Worm (Caenorhabditis elegans) whole organism, L1 larva: ENCODE data around the gene C24D10.5.

Source experiments
- C04F5.9 ChIP-seq: sonication (generic microtip); optimal IDR thresholded peaks from 2 replicates; lab custom pipeline; 2016; ENCODE audit warnings: missing genetic modification characterization, missing compliant biosample characterization
- C16A3.4 ChIP-seq: fragments of 150-350 bp; optimal IDR thresholded peaks from 2 replicates; lab custom pipeline; 2014; ENCODE audit warnings: missing biosample characterization, missing genetic modification characterization
- C34B4.2 ChIP-seq: sonication (generic microtip); optimal IDR thresholded peaks from 2 replicates; lab custom pipeline; 2017; ENCODE audit warnings: mild to moderate bottlenecking, missing genetic modification characterization, missing compliant biosample characterization
- F16B12.6 ChIP-seq: fragments of 150-350 bp; optimal IDR thresholded peaks from 2 replicates; lab custom pipeline; 2014; ENCODE audit warnings: missing biosample characterization, missing genetic modification characterization
- alr-1 ChIP-seq: fragments of 200-800 bp; sonication (Bioruptor generic); optimal IDR thresholded peaks from 2 replicates; lab custom pipeline; 2018; ENCODE audit warnings: borderline replicate concordance, mild to moderate bottlenecking, missing genetic modification characterization, missing compliant biosample characterization
- aly-2 ChIP-seq: fragments of 150-350 bp; optimal IDR thresholded peaks from 2 replicates; lab custom pipeline; 2014; ENCODE audit warnings: missing biosample characterization, missing genetic modification characterization
- ama-1 ChIP-seq: fragments of 150-350 bp; optimal IDR thresholded peaks from 2 replicates; lab custom pipeline; 2014
- ceh-82 ChIP-seq, 3 experiments: fragments of 150-350 bp in 1 of 3; sonication (generic microtip) in 2 of 3; optimal IDR thresholded peaks; 2 replicates each; lab custom pipeline; 2014 to 2017; ENCODE audit warnings: missing biosample characterization in 3 of 3, missing genetic modification characterization in 3 of 3
- ceh-90 ChIP-seq: sonication (generic microtip); optimal IDR thresholded peaks from 2 replicates; lab custom pipeline; 2016; ENCODE audit warnings: missing genetic modification characterization, missing compliant biosample characterization
- ces-1 ChIP-seq: fragments of 150-350 bp; optimal IDR thresholded peaks from 2 replicates; lab custom pipeline; 2014; ENCODE audit warnings: missing biosample characterization, missing genetic modification reagents, missing genetic modification characterization
- dpl-1 ChIP-seq, 3 experiments: fragments of 150-350 bp in 2 of 3; sonication (generic microtip) in 1 of 3; optimal IDR thresholded peaks; 2 replicates each; lab custom pipeline; 2014 to 2017; ENCODE audit warnings: missing biosample characterization in 3 of 3, missing genetic modification characterization in 3 of 3, missing genetic modification reagents in 3 of 3
- efl-1 ChIP-seq, 4 experiments: fragments of 150-350 bp; optimal IDR thresholded peaks in 3 of 4; peaks in 1 of 4; 1 replicate in 1 of 4; 2 replicates in 3 of 4; lab custom pipeline; 2014; ENCODE audit warnings: missing biosample characterization in 2 of 4, missing genetic modification characterization in 2 of 4, missing genetic modification reagents in 2 of 4
- egl-13 ChIP-seq: sonication (generic microtip); optimal IDR thresholded peaks from 2 replicates; lab custom pipeline; 2016; ENCODE audit warnings: missing genotype, missing genetic modification reagents, missing genetic modification characterization, missing compliant biosample characterization
- elt-2 ChIP-seq: sonication (generic microtip); optimal IDR thresholded peaks from 2 replicates; lab custom pipeline; 2016; ENCODE audit warnings: missing genetic modification characterization, mild to moderate bottlenecking, inconsistent platforms, missing compliant biosample characterization, missing genetic modification reagents
- elt-3 ChIP-seq, 6 experiments: fragments of 150-350 bp in 1 of 6; sonication (generic microtip); optimal IDR thresholded peaks; 2 replicates each; lab custom pipeline; 2017 to 2018; ENCODE audit warnings: missing biosample characterization in 6 of 6, missing genetic modification characterization in 6 of 6, inconsistent platforms in 1 of 6
- ets-5 ChIP-seq: fragments of 200-800 bp; sonication (Bioruptor generic); IDR thresholded peaks from 2 replicates; pipeline ENCODE4 v1.3.6; 2022; ENCODE audit warnings: missing genetic modification characterization, missing compliant biosample characterization
- fkh-10 ChIP-seq: sonication (generic microtip); optimal IDR thresholded peaks from 2 replicates; lab custom pipeline; 2017; ENCODE audit warnings: missing biosample characterization, missing genetic modification reagents, missing genetic modification characterization
- fkh-8 ChIP-seq: sonication (generic microtip); optimal IDR thresholded peaks from 2 replicates; lab custom pipeline; 2016; ENCODE audit warnings: mild to moderate bottlenecking, missing genetic modification characterization, missing compliant biosample characterization
- grh-1 ChIP-seq: fragments of 200-800 bp; sonication (Bioruptor generic); IDR thresholded peaks from 2 replicates; pipeline ENCODE4 v1.3.6; 2022; ENCODE audit warnings: missing genetic modification reagents, missing genetic modification characterization, missing compliant biosample characterization
- hlh-17 ChIP-seq: fragments of 200-800 bp; sonication (Bioruptor generic); optimal IDR thresholded peaks from 2 replicates; lab custom pipeline; 2018; ENCODE audit warnings: missing genetic modification characterization, mild to moderate bottlenecking, missing compliant biosample characterization, moderate library complexity, borderline replicate concordance
- hlh-4 ChIP-seq: sonication (generic microtip); optimal IDR thresholded peaks from 2 replicates; lab custom pipeline; 2016; ENCODE audit warnings: mild to moderate bottlenecking, missing genetic modification characterization, missing compliant biosample characterization
- jun-1 ChIP-seq: fragments of 150-350 bp; optimal IDR thresholded peaks from 2 replicates; lab custom pipeline; 2014; ENCODE audit warnings: missing biosample characterization, missing genetic modification reagents, missing genetic modification characterization
- lin-13 ChIP-seq: fragments of 150-350 bp; optimal IDR thresholded peaks from 2 replicates; lab custom pipeline; 2014; ENCODE audit warnings: missing biosample characterization, missing genetic modification reagents, missing genetic modification characterization
- lin-14 ChIP-seq: fragments of 200-800 bp; sonication (Bioruptor generic); optimal IDR thresholded peaks from 2 replicates; lab custom pipeline; 2018; ENCODE audit warnings: mild to moderate bottlenecking, missing genetic modification characterization, moderate library complexity, missing compliant biosample characterization
- lin-39 ChIP-seq: fragments of 150-350 bp; optimal IDR thresholded peaks from 2 replicates; lab custom pipeline; 2014; ENCODE audit warnings: missing biosample characterization, missing genetic modification reagents, missing genetic modification characterization
- lir-3 ChIP-seq: sonication (generic microtip); optimal IDR thresholded peaks from 2 replicates; lab custom pipeline; 2016; ENCODE audit warnings: mild to moderate bottlenecking, missing genetic modification characterization, moderate library complexity, missing compliant biosample characterization; ENCODE audit not compliant: poor library complexity
- lsy-2 ChIP-seq, 2 experiments: fragments of 150-350 bp; optimal IDR thresholded peaks; 2 replicates each; lab custom pipeline; 2014; ENCODE audit warnings: missing biosample characterization in 2 of 2, missing genetic modification characterization in 2 of 2
- mep-1 ChIP-seq: fragments of 150-350 bp; optimal IDR thresholded peaks from 2 replicates; lab custom pipeline; 2014; ENCODE audit warnings: missing biosample characterization, missing genetic modification characterization
- nhr-11 ChIP-seq: fragments of 150-350 bp; optimal IDR thresholded peaks from 2 replicates; lab custom pipeline; 2014; ENCODE audit warnings: missing biosample characterization, missing genetic modification characterization
- nhr-19 ChIP-seq: fragments of 200-800 bp; sonication (Bioruptor generic); conservative IDR thresholded peaks from 2 replicates; pipeline ENCODE4 v1.3.6; 2022; ENCODE audit warnings: missing genetic modification characterization, missing compliant biosample characterization
- nhr-20 ChIP-seq: sonication (generic microtip); optimal IDR thresholded peaks from 2 replicates; lab custom pipeline; 2016; ENCODE audit warnings: mild to moderate bottlenecking, missing genetic modification characterization, missing compliant biosample characterization
- nhr-237 ChIP-seq: fragments of 150-350 bp; optimal IDR thresholded peaks from 2 replicates; lab custom pipeline; 2014; ENCODE audit warnings: missing biosample characterization, missing genetic modification characterization
- nhr-28 ChIP-seq: fragments of 150-350 bp; optimal IDR thresholded peaks from 2 replicates; lab custom pipeline; 2014; ENCODE audit warnings: missing biosample characterization, missing genetic modification characterization
- nhr-47 ChIP-seq: sonication (generic microtip); optimal IDR thresholded peaks from 2 replicates; lab custom pipeline; 2016; ENCODE audit warnings: mild to moderate bottlenecking, missing genetic modification characterization, moderate library complexity, missing compliant biosample characterization
- nhr-71 ChIP-seq: sonication (generic microtip); optimal IDR thresholded peaks from 2 replicates; lab custom pipeline; 2016; ENCODE audit warnings: mild to moderate bottlenecking, missing genetic modification characterization, moderate library complexity, missing compliant biosample characterization
- nhr-76 ChIP-seq: sonication (generic microtip); optimal IDR thresholded peaks from 2 replicates; lab custom pipeline; 2017; ENCODE audit warnings: missing biosample characterization, missing genetic modification characterization
- nhr-77 ChIP-seq: fragments of 150-350 bp; optimal IDR thresholded peaks from 2 replicates; lab custom pipeline; 2014; ENCODE audit warnings: missing biosample characterization, missing genetic modification characterization
- nhr-84 ChIP-seq: sonication (generic microtip); optimal IDR thresholded peaks from 2 replicates; lab custom pipeline; 2017; ENCODE audit warnings: missing biosample characterization, missing genetic modification characterization
- nhr-85 ChIP-seq: sonication (generic microtip); peaks from one replicate; lab custom pipeline; 2016; ENCODE audit warnings: missing genetic modification characterization, inconsistent platforms, missing compliant biosample characterization
- pag-3 ChIP-seq: sonication (generic microtip); optimal IDR thresholded peaks from 2 replicates; lab custom pipeline; 2017; ENCODE audit warnings: missing genetic modification characterization, mild to moderate bottlenecking, missing compliant biosample characterization, antibody characterized with exemption, borderline replicate concordance; ENCODE audit not compliant: insufficient read depth
- pax-3 ChIP-seq: fragments of 200-800 bp; sonication (Bioruptor generic); optimal IDR thresholded peaks from 2 replicates; lab custom pipeline; 2018; ENCODE audit warnings: mild to moderate bottlenecking, missing genetic modification characterization, moderate library complexity, missing compliant biosample characterization
- pqm-1 ChIP-seq: sonication (generic microtip); optimal IDR thresholded peaks from 3 replicates; lab custom pipeline; 2017; ENCODE audit warnings: missing biosample characterization, missing genetic modification characterization
- rnt-1 ChIP-seq: sonication (generic microtip); optimal IDR thresholded peaks from 2 replicates; lab custom pipeline; 2016; ENCODE audit warnings: mild to moderate bottlenecking, missing genetic modification characterization, moderate library complexity, missing compliant biosample characterization
- skn-1 ChIP-seq: fragments of 150-350 bp; optimal IDR thresholded peaks from 2 replicates; lab custom pipeline; 2014; ENCODE audit warnings: missing biosample characterization, missing genetic modification characterization
- snu-23 ChIP-seq: sonication (generic microtip); optimal IDR thresholded peaks from 2 replicates; lab custom pipeline; 2016; ENCODE audit warnings: missing genetic modification characterization, missing compliant biosample characterization
- sox-4 ChIP-seq: sonication (generic microtip); optimal IDR thresholded peaks from 2 replicates; lab custom pipeline; 2016; ENCODE audit warnings: missing genetic modification characterization, missing compliant biosample characterization
- sup-37 ChIP-seq: fragments of 200-800 bp; sonication (Bioruptor generic); optimal IDR thresholded peaks from 2 replicates; lab custom pipeline; 2018; ENCODE audit warnings: mild to moderate bottlenecking, missing genetic modification characterization, missing compliant biosample characterization
- swsn-7 ChIP-seq: sonication (generic microtip); optimal IDR thresholded peaks from 2 replicates; lab custom pipeline; 2016; ENCODE audit warnings: missing genetic modification characterization, missing compliant biosample characterization
- tlp-1 ChIP-seq: fragments of 150-350 bp; optimal IDR thresholded peaks from 2 replicates; lab custom pipeline; 2014; ENCODE audit warnings: missing biosample characterization, missing genetic modification characterization
- vab-15 ChIP-seq: sonication (generic microtip); optimal IDR thresholded peaks from 2 replicates; lab custom pipeline; 2017; ENCODE audit warnings: missing genotype, mild to moderate bottlenecking, missing genetic modification characterization, missing compliant biosample characterization
- xbp-1 ChIP-seq: sonication (generic microtip); optimal IDR thresholded peaks from 2 replicates; lab custom pipeline; 2016; ENCODE audit warnings: missing genetic modification characterization, missing compliant biosample characterization
- ztf-11 ChIP-seq, 2 experiments: sonication (generic microtip); optimal IDR thresholded peaks; 2 replicates each; lab custom pipeline; 2016 to 2017; ENCODE audit warnings: missing genetic modification characterization in 2 of 2, missing biosample characterization in 1 of 2, missing compliant biosample characterization in 1 of 2
- ztf-4 ChIP-seq: fragments of 150-350 bp; optimal IDR thresholded peaks from 2 replicates; lab custom pipeline; 2014; ENCODE audit warnings: missing biosample characterization, missing genetic modification characterization

C24D10.5 gene

ce11 chrIV:5137809-5138208 lies 12.1 kb upstream of the C24D10.5 start:
- TF ChIP-seq swsn-7 (tag; lab: Kevin White, UChicago): no peak
- TF ChIP-seq rnt-1 (tag; lab: Kevin White, UChicago): no peak
- TF ChIP-seq pqm-1: no peak
- TF ChIP-seq skn-1: no peak
- TF ChIP-seq C34B4.2 (tag; lab: Kevin White, UChicago): no peak
- no peak for TF ChIP-seq hlh-4 (tag; lab: Kevin White, UChicago)
- no peak for TF ChIP-seq tlp-1 (tag; lab: Kevin White, UChicago)
- TF ChIP-seq xbp-1: no peak
- TF ChIP-seq C16A3.4 (tag; lab: Kevin White, UChicago): no peak
- TF ChIP-seq sup-37 (GFP tag; lab: Kevin White, UChicago): no peak
- no peak for TF ChIP-seq lir-3
- TF ChIP-seq nhr-20 (tag; lab: Kevin White, UChicago): no peak
- no peak for TF ChIP-seq F16B12.6 (tag; lab: Kevin White, UChicago)
- TF ChIP-seq nhr-28: no peak
- no peak for TF ChIP-seq nhr-19 (GFP tag; lab: Robert Waterston, UW)
- TF ChIP-seq pag-3: no peak
- TF ChIP-seq lin-14 (GFP tag; lab: Kevin White, UChicago): peak; percentile 89
- TF ChIP-seq sox-4 (tag; lab: Kevin White, UChicago): no peak
- TF ChIP-seq ets-5: no peak
- TF ChIP-seq nhr-76 (tag; lab: Kevin White, UChicago): no peak
- TF ChIP-seq mep-1 (tag; lab: Kevin White, UChicago): no peak
- no peak for TF ChIP-seq efl-1 (optimal IDR thresholded peaks at IDR 0.05; lab: Kevin White, UChicago)
- TF ChIP-seq efl-1 (GFP tag; optimal IDR thresholded peaks at IDR 0.05 in 1 of 2; lab: Kevin White, UChicago): peak in 1 of 2 experiments; percentile 72
- TF ChIP-seq jun-1 (tag; lab: Kevin White, UChicago): no peak
- no peak for TF ChIP-seq ztf-4 (tag; lab: Kevin White, UChicago)
- TF ChIP-seq fkh-10 (GFP tag; lab: Kevin White, UChicago): peak; percentile 95
- TF ChIP-seq nhr-47 (tag; lab: Kevin White, UChicago): peak; percentile 20
- peak; percentile 29 for TF ChIP-seq lsy-2 (tag; optimal IDR thresholded peaks at IDR 0.05; lab: Kevin White, UChicago)
- no peak for TF ChIP-seq alr-1 (tag; lab: Kevin White, UChicago)
- TF ChIP-seq nhr-71 (tag; lab: Kevin White, UChicago): peak; percentile 4
- no peak for TF ChIP-seq elt-2 (tag; lab: Kevin White, UChicago)
- no peak for TF ChIP-seq lin-39 (tag; lab: Kevin White, UChicago)
- TF ChIP-seq dpl-1 (GFP tag; optimal IDR thresholded peaks at IDR 0.05; lab: Kevin White, UChicago): no peak
- no peak for TF ChIP-seq lin-13 (GFP tag; lab: Kevin White, UChicago)
- TF ChIP-seq ztf-11 (tag; optimal IDR thresholded peaks at IDR 0.05; lab: Kevin White, UChicago): no peak
- TF ChIP-seq nhr-85 (tag; lab: Kevin White, UChicago): no peak
- TF ChIP-seq nhr-84: no peak
- TF ChIP-seq egl-13 (tag; lab: Kevin White, UChicago): no peak
- no peak for TF ChIP-seq nhr-77 (tag; lab: Kevin White, UChicago)
- TF ChIP-seq aly-2: no peak
- TF ChIP-seq elt-3 (tag; optimal IDR thresholded peaks at IDR 0.05; lab: Kevin White, UChicago): no peak
- TF ChIP-seq ces-1 (GFP tag; lab: Kevin White, UChicago): no peak
- no peak for TF ChIP-seq fkh-8 (tag; lab: Kevin White, UChicago)
- TF ChIP-seq grh-1: no peak
- TF ChIP-seq ama-1 (lab: Kevin White, UChicago): no peak
- TF ChIP-seq ceh-90: no peak
- no peak for TF ChIP-seq hlh-17
- TF ChIP-seq pax-3 (tag; lab: Kevin White, UChicago): no peak
- no peak for TF ChIP-seq nhr-11 (tag; lab: Kevin White, UChicago)
- no peak for TF ChIP-seq nhr-237 (tag; lab: Kevin White, UChicago)
- TF ChIP-seq C04F5.9 (tag; lab: Kevin White, UChicago): no peak
- TF ChIP-seq ceh-82 (tag; optimal IDR thresholded peaks at IDR 0.05; lab: Kevin White, UChicago): peak in 2 of 3 experiments; percentile 25 to 51
- TF ChIP-seq snu-23 (GFP tag; lab: Kevin White, UChicago): peak; percentile 39
- TF ChIP-seq vab-15 (tag; lab: Kevin White, UChicago): no peak
